Worm (Caenorhabditis elegans) whole organism, early embryonic: Measurements from ENCODE around the gene mig-13.
A peak's percentile ranks its signal among the peaks of the same experiment; 100 is the strongest.

Experiments used
- B0310.2 ChIP-seq: sonication (generic microtip); optimal IDR thresholded peaks from 2 replicates; lab custom pipeline; 2016; ENCODE audit warnings: mild to moderate bottlenecking, missing genetic modification characterization, missing compliant biosample characterization
- F13C5.2 ChIP-seq: sonication (generic microtip); optimal IDR thresholded peaks from 2 replicates; lab custom pipeline; 2017; ENCODE audit warnings: mild to moderate bottlenecking, missing genetic modification characterization, inconsistent platforms, missing compliant biosample characterization
- aly-1 ChIP-seq: sonication (generic microtip); optimal IDR thresholded peaks from 2 replicates; lab custom pipeline; 2016; ENCODE audit warnings: missing genetic modification characterization, missing compliant biosample characterization
- ama-1 ChIP-seq: fragments of 150-350 bp; optimal IDR thresholded peaks from 2 replicates; lab custom pipeline; 2014
- ceh-13 ChIP-seq: fragments of 200-800 bp; sonication (Bioruptor generic); optimal IDR thresholded peaks from 2 replicates; lab custom pipeline; 2018; ENCODE audit warnings: mild to moderate bottlenecking, missing genetic modification characterization, missing compliant biosample characterization
- ceh-36 ChIP-seq: sonication (generic microtip); optimal IDR thresholded peaks from 2 replicates; lab custom pipeline; 2016; ENCODE audit warnings: missing genetic modification characterization, inconsistent platforms, missing compliant biosample characterization
- ets-7 ChIP-seq: sonication (generic microtip); optimal IDR thresholded peaks from 2 replicates; lab custom pipeline; 2016; ENCODE audit warnings: missing genotype, missing genetic modification characterization, missing compliant biosample characterization
- flt-1 ChIP-seq: fragments of 200-800 bp; sonication (Bioruptor generic); IDR thresholded peaks from 2 replicates; pipeline ENCODE4 v1.3.6; 2022; ENCODE audit warnings: missing genetic modification characterization, missing compliant biosample characterization
- hmbx-1 ChIP-seq: sonication (generic microtip); optimal IDR thresholded peaks from 2 replicates; lab custom pipeline; 2016; ENCODE audit warnings: mild to moderate bottlenecking, missing genetic modification characterization, missing compliant biosample characterization
- hmg-4 ChIP-seq: fragments of 200-800 bp; sonication (Bioruptor generic); optimal IDR thresholded peaks from 2 replicates; lab custom pipeline; 2018; ENCODE audit warnings: mild to moderate bottlenecking, missing genetic modification characterization, missing compliant biosample characterization
- hnd-1 ChIP-seq: sonication (generic microtip); optimal IDR thresholded peaks from 2 replicates; lab custom pipeline; 2016; ENCODE audit warnings: missing genetic modification characterization, missing compliant biosample characterization
- pes-1 ChIP-seq: fragments of 200-800 bp; sonication (Bioruptor generic); IDR thresholded peaks from 2 replicates; pipeline ENCODE4 v1.3.6; 2022; ENCODE audit warnings: missing genetic modification reagents, missing genetic modification characterization, missing compliant biosample characterization
- scrt-1 ChIP-seq: fragments of 200-800 bp; sonication (Bioruptor generic); IDR thresholded peaks from 2 replicates; pipeline ENCODE4 v1.3.6; 2022; ENCODE audit warnings: missing genetic modification characterization, missing compliant biosample characterization
- sea-1 ChIP-seq: fragments of 200-800 bp; sonication (Bioruptor generic); conservative IDR thresholded peaks from 2 replicates; pipeline ENCODE4 v1.3.6; 2022; ENCODE audit warnings: missing genetic modification characterization, missing compliant biosample characterization
- tbx-11 ChIP-seq: fragments of 200-800 bp; sonication (Bioruptor generic); IDR thresholded peaks from 2 replicates; pipeline ENCODE4 v1.3.6; 2022; ENCODE audit warnings: missing genetic modification characterization, missing compliant biosample characterization
- tbx-37 ChIP-seq: fragments of 200-800 bp; sonication (Bioruptor generic); conservative IDR thresholded peaks from 2 replicates; pipeline ENCODE4 v1.3.6; 2022; ENCODE audit warnings: missing genetic modification reagents, missing genetic modification characterization, missing compliant biosample characterization
- tra-4 ChIP-seq: sonication (generic microtip); optimal IDR thresholded peaks from 2 replicates; lab custom pipeline; 2017; ENCODE audit warnings: missing genetic modification characterization, missing compliant biosample characterization

mig-13 gene

DNA sequence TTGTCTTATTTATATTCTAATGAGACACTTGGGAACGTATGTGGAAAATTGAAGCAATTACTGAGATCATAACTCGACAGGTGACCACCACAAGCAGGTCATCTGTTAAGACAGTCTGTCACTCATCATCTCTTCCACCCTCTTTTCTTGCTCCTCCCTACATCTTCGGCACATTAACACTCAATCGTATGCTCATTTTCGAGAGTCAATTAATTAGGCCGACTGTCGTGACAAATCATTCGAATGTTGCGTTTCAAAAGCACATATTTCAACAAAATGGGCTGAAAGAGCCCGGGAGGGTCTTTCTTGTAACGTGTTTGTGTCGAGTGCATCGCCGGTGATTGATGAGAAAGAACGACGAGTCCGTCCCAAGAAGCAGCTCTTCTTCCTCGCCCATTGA, 2.3 kb upstream of the mig-13 start:
- TF ChIP-seq hmg-4 (GFP tag; lab: Kevin White, UChicago) (peak; percentile 33), tbx-37 (GFP tag; lab: Robert Waterston, UW) (no peak)

ce11 chrX:4800892-4801291, 964 bp upstream of the mig-13 start:
- TF ChIP-seq scrt-1 (no peak), tbx-37 (GFP tag; lab: Robert Waterston, UW) (no peak), sea-1 (GFP tag; lab: Robert Waterston, UW) (no peak), B0310.2 (no peak), ama-1 (lab: Kevin White, UChicago) (no peak), tra-4 (tag; lab: Kevin White, UChicago) (no peak), ceh-36 (tag; lab: Kevin White, UChicago) (no peak)

DNA sequence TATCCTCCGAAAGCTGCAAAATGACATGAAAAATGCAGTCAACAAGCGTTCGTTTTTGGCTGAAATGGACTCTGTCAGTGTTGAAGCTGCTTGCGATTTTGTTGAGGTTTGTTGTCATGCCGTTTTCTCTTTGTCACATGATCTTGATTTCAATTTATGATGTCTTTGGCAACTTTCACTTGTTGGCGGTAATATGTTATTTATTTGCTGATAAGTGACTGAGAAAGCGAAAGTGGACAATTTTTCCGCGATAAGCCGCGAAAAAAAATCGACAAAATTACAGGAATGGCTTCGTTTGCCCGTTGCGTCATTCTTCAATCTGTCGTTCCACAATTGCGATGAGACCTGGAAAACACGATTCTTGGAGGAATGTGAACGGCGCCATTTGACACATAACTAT, 4.6 kb downstream of the mig-13 start:
- no peak for TF ChIP-seq sea-1 (GFP tag; lab: Robert Waterston, UW)
- TF ChIP-seq ceh-36 (tag; lab: Kevin White, UChicago): no peak
- no peak for TF ChIP-seq hmbx-1
- TF ChIP-seq aly-1 (tag; lab: Kevin White, UChicago): no peak
- TF ChIP-seq scrt-1: no peak
- TF ChIP-seq tbx-11 (GFP tag; lab: Robert Waterston, UW): no peak
- no peak for TF ChIP-seq flt-1 (GFP tag; lab: Robert Waterston, UW)
- TF ChIP-seq ama-1 (lab: Kevin White, UChicago): no peak
- no peak for TF ChIP-seq hmg-4 (GFP tag; lab: Kevin White, UChicago)
- no peak for TF ChIP-seq B0310.2
- TF ChIP-seq tbx-37 (GFP tag; lab: Robert Waterston, UW): no peak
- no peak for TF ChIP-seq ceh-13
- no peak for TF ChIP-seq F13C5.2 (tag; lab: Kevin White, UChicago)
- TF ChIP-seq pes-1 (GFP tag; lab: Robert Waterston, UW): no peak
- TF ChIP-seq tra-4 (tag; lab: Kevin White, UChicago): no peak
- TF ChIP-seq hnd-1: no peak
- no peak for TF ChIP-seq ets-7 (tag; lab: Kevin White, UChicago)

- no peak for TF ChIP-seq scrt-1
- TF ChIP-seq hmbx-1: no peak
- TF ChIP-seq tra-4 (tag; lab: Kevin White, UChicago): no peak
- TF ChIP-seq tbx-37 (GFP tag; lab: Robert Waterston, UW): no peak
- TF ChIP-seq flt-1 (GFP tag; lab: Robert Waterston, UW): no peak
- TF ChIP-seq tbx-11 (GFP tag; lab: Robert Waterston, UW): no peak
- no peak for TF ChIP-seq hmg-4 (GFP tag; lab: Kevin White, UChicago)
- no peak for TF ChIP-seq pes-1 (GFP tag; lab: Robert Waterston, UW)
- no peak for TF ChIP-seq ceh-13
- no peak for TF ChIP-seq sea-1 (GFP tag; lab: Robert Waterston, UW)
- TF ChIP-seq hnd-1: no peak
- no peak for TF ChIP-seq B0310.2
- no peak for TF ChIP-seq ama-1 (lab: Kevin White, UChicago)
- no peak for TF ChIP-seq F13C5.2 (tag; lab: Kevin White, UChicago)
- TF ChIP-seq ceh-36 (tag; lab: Kevin White, UChicago): no peak
Measured at ce11 chrX:4794062-4794461, 5.9 kb downstream of the mig-13 start.

- TF ChIP-seq hnd-1 (no peak), B0310.2 (no peak), flt-1 (GFP tag; lab: Robert Waterston, UW) (no peak), pes-1 (GFP tag; lab: Robert Waterston, UW) (no peak), ama-1 (lab: Kevin White, UChicago) (no peak), tbx-11 (GFP tag; lab: Robert Waterston, UW) (no peak), scrt-1 (no peak), hmg-4 (GFP tag; lab: Kevin White, UChicago) (no peak), sea-1 (GFP tag; lab: Robert Waterston, UW) (no peak), aly-1 (tag; lab: Kevin White, UChicago) (no peak), F13C5.2 (tag; lab: Kevin White, UChicago) (no peak), tbx-37 (GFP tag; lab: Robert Waterston, UW) (no peak), ceh-13 (no peak), ceh-36 (tag; lab: Kevin White, UChicago) (no peak), hmbx-1 (no peak)
Measured at ce11 chrX:4792979-4793378, 6.9 kb downstream of the mig-13 start, which contains the start of gene F43C9.1. TSS of gene F43C9.1 (plus strand) at chrX:4793279.

ce11 chrX:4790614-4791013, 9.3 kb downstream of the mig-13 start:
- no peak for TF ChIP-seq hnd-1
- TF ChIP-seq ceh-36 (tag; lab: Kevin White, UChicago): no peak
- no peak for TF ChIP-seq F13C5.2 (tag; lab: Kevin White, UChicago)
- no peak for TF ChIP-seq tra-4 (tag; lab: Kevin White, UChicago)
- TF ChIP-seq sea-1 (GFP tag; lab: Robert Waterston, UW): no peak
- no peak for TF ChIP-seq scrt-1
- TF ChIP-seq flt-1 (GFP tag; lab: Robert Waterston, UW): no peak
- no peak for TF ChIP-seq ets-7 (tag; lab: Kevin White, UChicago)
- TF ChIP-seq hmg-4 (GFP tag; lab: Kevin White, UChicago): no peak
- no peak for TF ChIP-seq ceh-13
- TF ChIP-seq B0310.2: no peak
- TF ChIP-seq tbx-11 (GFP tag; lab: Robert Waterston, UW): no peak
- TF ChIP-seq pes-1 (GFP tag; lab: Robert Waterston, UW): no peak
- no peak for TF ChIP-seq aly-1 (tag; lab: Kevin White, UChicago)
- TF ChIP-seq hmbx-1: no peak
- TF ChIP-seq ama-1 (lab: Kevin White, UChicago): no peak
- no peak for TF ChIP-seq tbx-37 (GFP tag; lab: Robert Waterston, UW)

- peak; percentile 83 for TF ChIP-seq sea-1 (GFP tag; lab: Robert Waterston, UW)
- TF ChIP-seq flt-1 (GFP tag; lab: Robert Waterston, UW): peak; percentile 82
- TF ChIP-seq B0310.2: peak; percentile 21
- peak; percentile 52 for TF ChIP-seq hmg-4 (GFP tag; lab: Kevin White, UChicago)
- TF ChIP-seq scrt-1: peak; percentile 83
- peak; percentile 68; the same call in 1 of the 2 replicates for TF ChIP-seq tbx-11 (GFP tag; lab: Robert Waterston, UW)
- peak; percentile 81 for TF ChIP-seq ceh-36 (tag; lab: Kevin White, UChicago)
- peak; percentile 61 for TF ChIP-seq tbx-37 (GFP tag; lab: Robert Waterston, UW)
- peak; percentile 88 for TF ChIP-seq pes-1 (GFP tag; lab: Robert Waterston, UW)
- TF ChIP-seq aly-1 (tag; lab: Kevin White, UChicago): peak; percentile 86
- no peak for TF ChIP-seq ama-1 (lab: Kevin White, UChicago)
- TF ChIP-seq hmbx-1: peak; percentile 38
- TF ChIP-seq ets-7 (tag; lab: Kevin White, UChicago): no peak
- TF ChIP-seq hnd-1: peak; percentile 56
- peak; percentile 74 for TF ChIP-seq ceh-13
- TF ChIP-seq F13C5.2 (tag; lab: Kevin White, UChicago): peak; percentile 32
- no peak for TF ChIP-seq tra-4 (tag; lab: Kevin White, UChicago)
Measured at ce11 chrX:4788958-4789357, 11.0 kb downstream of the mig-13 start.
